Fruit fly (Drosophila melanogaster): ENCODE measurements around the gene papi.

DNA sequence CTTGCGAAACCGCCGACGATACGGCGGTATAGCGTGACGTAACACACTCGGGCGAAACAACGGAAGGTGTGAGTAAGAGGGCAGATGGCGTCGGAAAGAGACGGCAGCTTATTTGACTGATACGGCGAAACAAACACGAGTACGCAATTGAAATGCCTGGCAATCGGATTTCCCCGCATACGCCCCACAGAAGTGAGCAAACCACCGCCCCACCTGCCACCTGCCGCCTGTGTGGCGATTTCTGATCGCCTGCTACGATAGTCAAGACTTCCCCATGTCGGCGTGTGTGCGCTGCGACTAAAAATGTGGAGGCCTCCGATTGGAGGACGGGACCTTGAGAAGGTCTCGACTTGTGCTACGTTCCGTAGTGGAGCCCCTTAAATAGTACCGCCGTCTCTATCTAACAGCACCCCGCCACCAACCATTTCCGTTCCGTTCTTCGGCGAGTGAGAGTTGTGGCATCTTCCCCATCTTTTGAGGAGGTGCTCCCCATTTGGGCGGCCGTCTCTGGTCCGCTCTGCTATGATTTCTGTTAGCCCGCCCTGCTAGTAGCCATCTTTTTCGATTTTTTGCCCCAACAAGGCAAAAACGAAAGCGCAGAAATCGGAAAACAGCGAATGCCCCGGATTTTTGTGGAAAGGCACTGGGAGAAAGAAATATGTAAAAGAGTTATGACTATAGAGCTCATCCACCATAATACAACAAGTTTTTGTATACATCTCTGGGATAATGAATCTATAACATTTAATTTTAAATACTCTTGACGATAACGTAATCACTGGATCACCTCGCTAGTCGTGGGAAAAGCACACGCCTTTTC lies 21.7 kb upstream of the papi start:
- peak; percentile 80 for TF ChIP-seq dsf (GFP tag; optimal IDR thresholded peaks at IDR 0.05; ENCODE audit: borderline replicate concordance)
- TF ChIP-seq h (GFP tag; optimal IDR thresholded peaks at IDR 0.05): peak; percentile 98
- peak; percentile 90 for TF ChIP-seq CrebA (GFP tag; optimal IDR thresholded peaks at IDR 0.05; ENCODE audit: borderline replicate concordance)
- TF ChIP-seq psq (GFP tag; optimal IDR thresholded peaks at IDR 0.05): peak; percentile 93
- TF ChIP-seq OdsH (GFP tag; optimal IDR thresholded peaks at IDR 0.05): peak; percentile 97
- TF ChIP-seq Hr83 (GFP tag; optimal IDR thresholded peaks at IDR 0.05; ENCODE audit: poor library complexity, severe bottlenecking): peak; percentile 79
- TF ChIP-seq br (GFP tag; optimal IDR thresholded peaks at IDR 0.05): peak; percentile 97
- peak; percentile 95 for TF ChIP-seq HLH106 (tag; optimal IDR thresholded peaks at IDR 0.05)
- no peak for TF ChIP-seq Hr78 (GFP tag; optimal IDR thresholded peaks at IDR 0.05)
- TF ChIP-seq usp (GFP tag; optimal IDR thresholded peaks at IDR 0.05): no peak
- no peak for TF ChIP-seq pan (optimal IDR thresholded peaks at IDR 0.05)
- TF ChIP-seq Dfd (GFP tag; optimal IDR thresholded peaks at IDR 0.05): no peak
- peak; percentile 80 for TF ChIP-seq Jra (GFP tag; optimal IDR thresholded peaks at IDR 0.05)
